Fruit fly (Drosophila melanogaster) whole organism, prepupa: Measurements from ENCODE around the gene CG1737.
A peak's percentile ranks its signal among the peaks of the same experiment; 100 is the strongest.

ENCODE experiments used
- CG11294 ChIP-seq: fragments of 200-800 bp; sonication (Bioruptor generic); IDR thresholded peaks from 2 replicates; pipeline ENCODE4 v1.3.6; 2022; ENCODE audit warnings: missing biosample characterization, missing genetic modification characterization
- CG11762 ChIP-seq: fragments of 200-800 bp; sonication (Bioruptor generic); optimal IDR thresholded peaks from 3 replicates; lab custom pipeline; 2016; ENCODE audit warnings: missing biosample characterization, missing genetic modification characterization; ENCODE audit not compliant: insufficient read depth
- CG11902 ChIP-seq: fragments of 200-800 bp; sonication (Bioruptor generic); optimal IDR thresholded peaks from 3 replicates; lab custom pipeline; 2016; ENCODE audit warnings: missing biosample characterization, missing genetic modification characterization
- CG15336 ChIP-seq: fragments of 200-800 bp; sonication (Bioruptor generic); IDR thresholded peaks from 2 replicates; pipeline ENCODE4 v1.3.6; 2022; ENCODE audit warnings: missing biosample characterization, missing genetic modification characterization
- CG1621 ChIP-seq: fragments of 200-800 bp; sonication (Bioruptor generic); optimal IDR thresholded peaks from 3 replicates; lab custom pipeline; 2018; ENCODE audit warnings: missing biosample characterization, mild to moderate bottlenecking, missing genetic modification characterization
- CG16779 ChIP-seq: fragments of 200-800 bp; sonication (Bioruptor generic); optimal IDR thresholded peaks from 3 replicates; lab custom pipeline; 2017; ENCODE audit warnings: missing biosample characterization, mild to moderate bottlenecking, missing genetic modification characterization
- CG3032 ChIP-seq: fragments of 200-800 bp; optimal IDR thresholded peaks from 2 replicates; lab custom pipeline; 2019; ENCODE audit warnings: missing biosample characterization, mild to moderate bottlenecking, missing genetic modification characterization, moderate library complexity
- CG34406 ChIP-seq: fragments of 200-800 bp; sonication (Bioruptor generic); optimal IDR thresholded peaks from 3 replicates; lab custom pipeline; 2016; ENCODE audit warnings: missing biosample characterization, missing genetic modification characterization
- CG3919 ChIP-seq: fragments of 200-800 bp; sonication (Bioruptor generic); optimal IDR thresholded peaks from 3 replicates; lab custom pipeline; 2016; ENCODE audit warnings: missing biosample characterization, missing genetic modification characterization
- CG6163 ChIP-seq: fragments of 200-800 bp; sonication (Bioruptor generic); IDR thresholded peaks from 3 replicates; pipeline ENCODE4 v1.3.6; 2022; ENCODE audit warnings: missing biosample characterization, missing genetic modification characterization
- CG6276 ChIP-seq: fragments of 200-800 bp; sonication (Bioruptor generic); optimal IDR thresholded peaks from 2 replicates; lab custom pipeline; 2017; ENCODE audit warnings: missing biosample characterization, mild to moderate bottlenecking, missing genetic modification characterization
- CG6792 ChIP-seq: fragments of 200-800 bp; sonication (Bioruptor generic); optimal IDR thresholded peaks from 3 replicates; lab custom pipeline; 2016; ENCODE audit warnings: missing biosample characterization, missing genetic modification characterization
- CG6808 ChIP-seq: fragments of 200-800 bp; sonication (Bioruptor generic); optimal IDR thresholded peaks from 3 replicates; lab custom pipeline; 2017; ENCODE audit warnings: missing biosample characterization, missing genetic modification characterization, mild to moderate bottlenecking, moderate library complexity, missing genetic modification reagents
- CG6854 ChIP-seq: fragments of 200-800 bp; sonication (Bioruptor generic); optimal IDR thresholded peaks from 2 replicates; lab custom pipeline; 2017; ENCODE audit warnings: missing biosample characterization, mild to moderate bottlenecking, missing genetic modification characterization
- CG8319 ChIP-seq: fragments of 200-800 bp; sonication (Bioruptor generic); optimal IDR thresholded peaks from 3 replicates; lab custom pipeline; 2016; ENCODE audit warnings: missing biosample characterization, missing genetic modification characterization
- CG9139 ChIP-seq: fragments of 200-800 bp; sonication (Bioruptor generic); optimal IDR thresholded peaks from 3 replicates; lab custom pipeline; 2017; ENCODE audit warnings: missing biosample characterization, mild to moderate bottlenecking, missing genetic modification characterization
- Eip78C ChIP-seq: fragments of 200-800 bp; sonication (Bioruptor generic); peaks from one replicate; lab custom pipeline; 2016; ENCODE audit warnings: missing biosample characterization, missing genetic modification characterization
- Eip93F ChIP-seq: fragments of 200-800 bp; sonication (Bioruptor generic); optimal IDR thresholded peaks from 2 replicates; lab custom pipeline; 2016; ENCODE audit warnings: missing biosample characterization, mild to moderate bottlenecking, missing genetic modification characterization
- Gug ChIP-seq: fragments of 200-800 bp; sonication (Bioruptor generic); IDR thresholded peaks from 2 replicates; pipeline ENCODE4 v1.3.6; 2022; ENCODE audit warnings: missing biosample characterization, missing genetic modification characterization
- Hr38 ChIP-seq: sonication (Bioruptor generic); optimal IDR thresholded peaks from 2 replicates; lab custom pipeline; 2016; ENCODE audit warnings: missing biosample characterization, missing genetic modification characterization
- Hr39 ChIP-seq: fragments of 200-800 bp; sonication (Bioruptor generic); optimal IDR thresholded peaks from 2 replicates; lab custom pipeline; 2016; ENCODE audit warnings: missing biosample characterization, missing genetic modification characterization
- Lpt ChIP-seq: fragments of 200-800 bp; sonication (Bioruptor generic); optimal IDR thresholded peaks from 3 replicates; lab custom pipeline; 2016; ENCODE audit warnings: missing biosample characterization, missing genetic modification characterization
- Met ChIP-seq: fragments of 200-800 bp; sonication (Bioruptor generic); optimal IDR thresholded peaks from 3 replicates; lab custom pipeline; 2016; ENCODE audit warnings: missing biosample characterization, missing genetic modification characterization
- OdsH ChIP-seq: fragments of 200-800 bp; sonication (Bioruptor generic); optimal IDR thresholded peaks from 3 replicates; lab custom pipeline; 2016; ENCODE audit warnings: missing biosample characterization, missing genetic modification characterization
- Smox ChIP-seq: fragments of 200-800 bp; sonication (Bioruptor generic); optimal IDR thresholded peaks from 3 replicates; lab custom pipeline; 2016; ENCODE audit warnings: missing biosample characterization, missing genetic modification characterization
- achi ChIP-seq: fragments of 200-800 bp; sonication (Bioruptor generic); optimal IDR thresholded peaks from 3 replicates; lab custom pipeline; 2016; ENCODE audit warnings: missing biosample characterization, missing genetic modification characterization
- acj6 ChIP-seq: fragments of 200-800 bp; sonication (Bioruptor generic); optimal IDR thresholded peaks from 3 replicates; lab custom pipeline; 2016; ENCODE audit warnings: missing biosample characterization, missing genetic modification characterization
- cyc ChIP-seq: fragments of 200-800 bp; sonication (Bioruptor generic); optimal IDR thresholded peaks from 3 replicates; lab custom pipeline; 2016; ENCODE audit warnings: missing biosample characterization, missing genetic modification characterization
- dac ChIP-seq: fragments of 200-800 bp; sonication (Bioruptor generic); optimal IDR thresholded peaks from 2 replicates; lab custom pipeline; 2017; ENCODE audit warnings: missing biosample characterization, mild to moderate bottlenecking, missing genetic modification characterization
- dsx ChIP-seq: fragments of 200-800 bp; optimal IDR thresholded peaks from 3 replicates; lab custom pipeline; 2019; ENCODE audit warnings: missing biosample characterization, mild to moderate bottlenecking, missing genetic modification characterization, moderate library complexity; ENCODE audit not compliant: poor library complexity, severe bottlenecking
- eg ChIP-seq: fragments of 200-800 bp; sonication (Bioruptor generic); IDR thresholded peaks from 3 replicates; pipeline ENCODE4 v1.3.6; 2022; ENCODE audit warnings: missing biosample characterization, missing genetic modification characterization
- fd59A ChIP-seq: fragments of 200-800 bp; sonication (Bioruptor generic); optimal IDR thresholded peaks from 2 replicates; lab custom pipeline; 2017; ENCODE audit warnings: missing biosample characterization, mild to moderate bottlenecking, missing genetic modification characterization, missing genetic modification reagents
- fd85E ChIP-seq: fragments of 200-800 bp; sonication (Bioruptor generic); optimal IDR thresholded peaks from 3 replicates; lab custom pipeline; 2016; ENCODE audit warnings: missing biosample characterization, missing genetic modification characterization
- fkh ChIP-seq: fragments of 200-800 bp; sonication (Bioruptor generic); optimal IDR thresholded peaks from 3 replicates; lab custom pipeline; 2017; ENCODE audit warnings: missing biosample characterization, mild to moderate bottlenecking, missing genetic modification characterization, moderate library complexity
- lz ChIP-seq: fragments of 200-800 bp; sonication (Bioruptor generic); optimal IDR thresholded peaks from 3 replicates; lab custom pipeline; 2016; ENCODE audit warnings: missing biosample characterization, missing genetic modification characterization
- net ChIP-seq: fragments of 200-800 bp; sonication (Bioruptor generic); optimal IDR thresholded peaks from 3 replicates; lab custom pipeline; 2016; ENCODE audit warnings: missing biosample characterization, missing genetic modification characterization
- pdm3 ChIP-seq: fragments of 200-800 bp; sonication (Bioruptor generic); optimal IDR thresholded peaks from 3 replicates; lab custom pipeline; 2016; ENCODE audit warnings: missing biosample characterization, missing genetic modification characterization
- salr ChIP-seq, 2 experiments: fragments of 200-800 bp; sonication (Bioruptor generic); optimal IDR thresholded peaks; 3 replicates each; lab custom pipeline; 2016 to 2018; ENCODE audit warnings: missing biosample characterization in 2 of 2, missing genetic modification characterization in 2 of 2, mild to moderate bottlenecking in 1 of 2
- spab ChIP-seq: fragments of 200-800 bp; sonication (Bioruptor generic); optimal IDR thresholded peaks from 2 replicates; lab custom pipeline; 2017; ENCODE audit warnings: missing biosample characterization, mild to moderate bottlenecking, missing genetic modification characterization, missing genetic modification reagents
- ss ChIP-seq, 2 experiments: fragments of 200-800 bp; sonication (Bioruptor generic); optimal IDR thresholded peaks; 2 replicates in 1 of 2; 3 replicates in 1 of 2; lab custom pipeline; 2017 to 2018; ENCODE audit warnings: mild to moderate bottlenecking in 2 of 2, missing biosample characterization in 2 of 2, missing genetic modification characterization in 2 of 2, moderate library complexity in 1 of 2
- svp ChIP-seq: fragments of 200-800 bp; sonication (Bioruptor generic); peaks from one replicate; lab custom pipeline; 2016; ENCODE audit warnings: missing biosample characterization, missing genetic modification characterization
- topi ChIP-seq: fragments of 200-800 bp; sonication (Bioruptor generic); optimal IDR thresholded peaks from 3 replicates; lab custom pipeline; 2016; ENCODE audit warnings: missing biosample characterization, missing genetic modification characterization

CG1737 gene

dm6 chrX:11384023-11384444 is 33.6 kb downstream of the CG1737 start (continued):
- TF ChIP-seq CG11902 (GFP tag; lab: Kevin White, UChicago) (peak; percentile 8), Gug (GFP tag; lab: Robert Waterston, UW) (peak; percentile 34), spab (GFP tag; lab: Kevin White, UChicago) (peak; percentile 18), CG6276 (GFP tag; lab: Kevin White, UChicago) (no peak), CG11762 (GFP tag; lab: Kevin White, UChicago) (no peak), CG15336 (GFP tag; lab: Robert Waterston, UW) (peak; percentile 64), Met (GFP tag; lab: Kevin White, UChicago) (peak; percentile 32), dac (peak; percentile 3), CG9139 (no peak), eg (GFP tag; lab: Robert Waterston, UW) (peak; percentile 63; the same call in 2 of the 3 replicates), dsx (peak; percentile 18), Lpt (GFP tag; lab: Kevin White, UChicago) (no peak), CG6163 (GFP tag; lab: Robert Waterston, UW) (peak; percentile 68), Eip93F (GFP tag; lab: Kevin White, UChicago) (no peak), Eip78C (GFP tag; lab: Kevin White, UChicago) (peak; percentile 85), Hr39 (GFP tag; lab: Kevin White, UChicago) (peak; percentile 19)

- TF ChIP-seq CG16779 (tag; lab: Kevin White, UChicago) = no peak
- TF ChIP-seq fd85E (GFP tag; lab: Kevin White, UChicago) = no peak
- TF ChIP-seq Met (GFP tag; lab: Kevin White, UChicago) = no peak
- no peak for TF ChIP-seq dsx
- no peak for TF ChIP-seq topi (GFP tag; lab: Kevin White, UChicago)
- no peak for TF ChIP-seq OdsH (GFP tag; lab: Kevin White, UChicago)
- TF ChIP-seq fd59A (GFP tag; lab: Kevin White, UChicago) = no peak
- TF ChIP-seq salr (GFP tag; optimal IDR thresholded peaks at IDR 0.05; lab: Kevin White, UChicago) = no peak
- no peak for TF ChIP-seq CG3032 (tag; lab: Kevin White, UChicago)
- no peak for TF ChIP-seq CG1621
- TF ChIP-seq Hr38 = no peak
- TF ChIP-seq CG6276 (GFP tag; lab: Kevin White, UChicago) = no peak
- no peak for TF ChIP-seq CG11902 (GFP tag; lab: Kevin White, UChicago)
- no peak for TF ChIP-seq net (GFP tag; lab: Kevin White, UChicago)
These were observed 35.1 kb downstream of the CG1737 start for dm6 chrX:11385498-11385897.

dm6 chrX:11389494-11390447 is 39.4 kb downstream of the CG1737 start:
- TF ChIP-seq CG6276 (GFP tag; lab: Kevin White, UChicago) (peak; percentile 36), CG6808 (GFP tag; lab: Kevin White, UChicago) (no peak), CG6163 (GFP tag; lab: Robert Waterston, UW) (peak; percentile 45; the same call in 1 of the 3 replicates), cyc (GFP tag; lab: Kevin White, UChicago) (no peak), Eip78C (GFP tag; lab: Kevin White, UChicago) (peak; percentile 16), CG11294 (GFP tag; lab: Robert Waterston, UW) (no peak), ss (GFP tag; optimal IDR thresholded peaks at IDR 0.05; lab: Kevin White, UChicago) (peak in 1 of 2 experiments; percentile 28), Eip93F (GFP tag; lab: Kevin White, UChicago) (no peak), CG1621 (peak; percentile 9), svp (GFP tag; lab: Kevin White, UChicago) (peak; percentile 48), Lpt (GFP tag; lab: Kevin White, UChicago) (peak; percentile 40), spab (GFP tag; lab: Kevin White, UChicago) (no peak), CG8319 (GFP tag; lab: Kevin White, UChicago) (no peak), CG15336 (GFP tag; lab: Robert Waterston, UW) (no peak), salr (GFP tag; optimal IDR thresholded peaks at IDR 0.05; lab: Kevin White, UChicago) (no peak), eg (GFP tag; lab: Robert Waterston, UW) (0 out of 3 replicates have a peak, but pooled peaks have one; percentile 7), OdsH (GFP tag; lab: Kevin White, UChicago) (no peak), acj6 (no peak), achi (GFP tag; lab: Kevin White, UChicago) (no peak), CG3919 (GFP tag; lab: Kevin White, UChicago) (no peak), CG11762 (GFP tag; lab: Kevin White, UChicago) (no peak), fd59A (GFP tag; lab: Kevin White, UChicago) (no peak), fkh (peak; percentile 76), CG34406 (GFP tag; lab: Kevin White, UChicago) (no peak), Met (GFP tag; lab: Kevin White, UChicago) (no peak), CG16779 (tag; lab: Kevin White, UChicago) (no peak), CG6792 (GFP tag; lab: Kevin White, UChicago) (no peak), CG3032 (tag; lab: Kevin White, UChicago) (no peak), Smox (GFP tag; lab: Kevin White, UChicago) (no peak), CG6854 (GFP tag; lab: Kevin White, UChicago) (peak; percentile 32), pdm3 (GFP tag; lab: Kevin White, UChicago) (no peak), lz (no peak)
